Worm (Caenorhabditis elegans) whole organism, L1 larva: ENCODE data around the gene tmd-2.
A peak's percentile ranks its signal among the peaks of the same experiment; 100 is the strongest.

Experiments
- Y116A8C.19 ChIP-seq: sonication (generic microtip); optimal IDR thresholded peaks from 2 replicates; lab custom pipeline; 2016; ENCODE audit warnings: missing compliant biosample characterization, missing genetic modification characterization, borderline replicate concordance
- aha-1 ChIP-seq: fragments of 150-350 bp; optimal IDR thresholded peaks from 2 replicates; lab custom pipeline; 2014; ENCODE audit warnings: missing biosample characterization, missing genetic modification characterization
- ceh-63 ChIP-seq: fragments of 200-800 bp; sonication (Bioruptor generic); optimal IDR thresholded peaks from 2 replicates; lab custom pipeline; 2018; ENCODE audit warnings: mild to moderate bottlenecking, missing genetic modification characterization, missing compliant biosample characterization
- ceh-82 ChIP-seq, 3 experiments: fragments of 150-350 bp in 1 of 3; sonication (generic microtip) in 2 of 3; optimal IDR thresholded peaks; 2 replicates each; lab custom pipeline; 2014 to 2017; ENCODE audit warnings: missing biosample characterization in 3 of 3, missing genetic modification characterization in 3 of 3
- ceh-88 ChIP-seq: fragments of 200-800 bp; sonication (Bioruptor generic); IDR thresholded peaks from 2 replicates; pipeline ENCODE4 v1.3.6; 2022; ENCODE audit warnings: missing genetic modification characterization, missing compliant biosample characterization
- ceh-90 ChIP-seq: sonication (generic microtip); optimal IDR thresholded peaks from 2 replicates; lab custom pipeline; 2016; ENCODE audit warnings: missing genetic modification characterization, missing compliant biosample characterization
- ces-1 ChIP-seq: fragments of 150-350 bp; optimal IDR thresholded peaks from 2 replicates; lab custom pipeline; 2014; ENCODE audit warnings: missing biosample characterization, missing genetic modification reagents, missing genetic modification characterization
- dpl-1 ChIP-seq, 3 experiments: fragments of 150-350 bp in 2 of 3; sonication (generic microtip) in 1 of 3; optimal IDR thresholded peaks; 2 replicates each; lab custom pipeline; 2014 to 2017; ENCODE audit warnings: missing biosample characterization in 3 of 3, missing genetic modification characterization in 3 of 3, missing genetic modification reagents in 3 of 3
- dsc-1 ChIP-seq: sonication (generic microtip); optimal IDR thresholded peaks from 2 replicates; lab custom pipeline; 2016; ENCODE audit warnings: mild to moderate bottlenecking, missing genetic modification characterization, missing compliant biosample characterization
- efl-1 ChIP-seq, 4 experiments: fragments of 150-350 bp; optimal IDR thresholded peaks in 3 of 4; peaks in 1 of 4; 1 replicate in 1 of 4; 2 replicates in 3 of 4; lab custom pipeline; 2014; ENCODE audit warnings: missing biosample characterization in 2 of 4, missing genetic modification characterization in 2 of 4, missing genetic modification reagents in 2 of 4
- egl-13 ChIP-seq: sonication (generic microtip); optimal IDR thresholded peaks from 2 replicates; lab custom pipeline; 2016; ENCODE audit warnings: missing genotype, missing genetic modification reagents, missing genetic modification characterization, missing compliant biosample characterization
- elt-2 ChIP-seq: sonication (generic microtip); optimal IDR thresholded peaks from 2 replicates; lab custom pipeline; 2016; ENCODE audit warnings: missing genetic modification characterization, mild to moderate bottlenecking, inconsistent platforms, missing compliant biosample characterization, missing genetic modification reagents
- elt-3 ChIP-seq, 6 experiments: fragments of 150-350 bp in 1 of 6; sonication (generic microtip); optimal IDR thresholded peaks; 2 replicates each; lab custom pipeline; 2017 to 2018; ENCODE audit warnings: missing biosample characterization in 6 of 6, missing genetic modification characterization in 6 of 6, inconsistent platforms in 1 of 6
- fkh-10 ChIP-seq: sonication (generic microtip); optimal IDR thresholded peaks from 2 replicates; lab custom pipeline; 2017; ENCODE audit warnings: missing biosample characterization, missing genetic modification reagents, missing genetic modification characterization
- jun-1 ChIP-seq: fragments of 150-350 bp; optimal IDR thresholded peaks from 2 replicates; lab custom pipeline; 2014; ENCODE audit warnings: missing biosample characterization, missing genetic modification reagents, missing genetic modification characterization
- lin-14 ChIP-seq: fragments of 200-800 bp; sonication (Bioruptor generic); optimal IDR thresholded peaks from 2 replicates; lab custom pipeline; 2018; ENCODE audit warnings: mild to moderate bottlenecking, missing genetic modification characterization, moderate library complexity, missing compliant biosample characterization
- lin-35 ChIP-seq, 2 experiments: fragments of 150-350 bp; optimal IDR thresholded peaks; 2 replicates each; lab custom pipeline; 2014; ENCODE audit warnings: missing biosample characterization in 2 of 2, missing genetic modification characterization in 2 of 2, missing genetic modification reagents in 2 of 2
- mab-9 ChIP-seq: fragments of 200-800 bp; sonication (Bioruptor generic); IDR thresholded peaks from 2 replicates; pipeline ENCODE4 v1.3.6; 2022; ENCODE audit warnings: missing genetic modification reagents, missing genetic modification characterization, missing compliant biosample characterization
- mep-1 ChIP-seq: fragments of 150-350 bp; optimal IDR thresholded peaks from 2 replicates; lab custom pipeline; 2014; ENCODE audit warnings: missing biosample characterization, missing genetic modification characterization
- nhr-11 ChIP-seq: fragments of 150-350 bp; optimal IDR thresholded peaks from 2 replicates; lab custom pipeline; 2014; ENCODE audit warnings: missing biosample characterization, missing genetic modification characterization
- nhr-12 ChIP-seq: sonication (generic microtip); optimal IDR thresholded peaks from 2 replicates; lab custom pipeline; 2017; ENCODE audit warnings: missing biosample characterization, missing genetic modification characterization
- nhr-20 ChIP-seq: sonication (generic microtip); optimal IDR thresholded peaks from 2 replicates; lab custom pipeline; 2016; ENCODE audit warnings: mild to moderate bottlenecking, missing genetic modification characterization, missing compliant biosample characterization
- nhr-28 ChIP-seq: fragments of 150-350 bp; optimal IDR thresholded peaks from 2 replicates; lab custom pipeline; 2014; ENCODE audit warnings: missing biosample characterization, missing genetic modification characterization
- nhr-47 ChIP-seq: sonication (generic microtip); optimal IDR thresholded peaks from 2 replicates; lab custom pipeline; 2016; ENCODE audit warnings: mild to moderate bottlenecking, missing genetic modification characterization, moderate library complexity, missing compliant biosample characterization
- nhr-71 ChIP-seq: sonication (generic microtip); optimal IDR thresholded peaks from 2 replicates; lab custom pipeline; 2016; ENCODE audit warnings: mild to moderate bottlenecking, missing genetic modification characterization, moderate library complexity, missing compliant biosample characterization
- nhr-76 ChIP-seq: sonication (generic microtip); optimal IDR thresholded peaks from 2 replicates; lab custom pipeline; 2017; ENCODE audit warnings: missing biosample characterization, missing genetic modification characterization
- nhr-77 ChIP-seq: fragments of 150-350 bp; optimal IDR thresholded peaks from 2 replicates; lab custom pipeline; 2014; ENCODE audit warnings: missing biosample characterization, missing genetic modification characterization
- nhr-85 ChIP-seq: sonication (generic microtip); peaks from one replicate; lab custom pipeline; 2016; ENCODE audit warnings: missing genetic modification characterization, inconsistent platforms, missing compliant biosample characterization
- pqm-1 ChIP-seq: sonication (generic microtip); optimal IDR thresholded peaks from 3 replicates; lab custom pipeline; 2017; ENCODE audit warnings: missing biosample characterization, missing genetic modification characterization
- skn-1 ChIP-seq: fragments of 150-350 bp; optimal IDR thresholded peaks from 2 replicates; lab custom pipeline; 2014; ENCODE audit warnings: missing biosample characterization, missing genetic modification characterization
- snu-23 ChIP-seq: sonication (generic microtip); optimal IDR thresholded peaks from 2 replicates; lab custom pipeline; 2016; ENCODE audit warnings: missing genetic modification characterization, missing compliant biosample characterization
- sox-4 ChIP-seq: sonication (generic microtip); optimal IDR thresholded peaks from 2 replicates; lab custom pipeline; 2016; ENCODE audit warnings: missing genetic modification characterization, missing compliant biosample characterization
- sptf-1 ChIP-seq: fragments of 150-350 bp; optimal IDR thresholded peaks from 2 replicates; lab custom pipeline; 2014; ENCODE audit warnings: missing biosample characterization, missing genetic modification characterization
- tbx-2 ChIP-seq: sonication (generic microtip); optimal IDR thresholded peaks from 2 replicates; lab custom pipeline; 2016; ENCODE audit warnings: missing genetic modification characterization, missing compliant biosample characterization
- unc-130 ChIP-seq: fragments of 150-350 bp; optimal IDR thresholded peaks from 2 replicates; lab custom pipeline; 2017; ENCODE audit warnings: missing biosample characterization, missing genetic modification characterization, inconsistent platforms
- xbp-1 ChIP-seq: sonication (generic microtip); optimal IDR thresholded peaks from 2 replicates; lab custom pipeline; 2016; ENCODE audit warnings: missing genetic modification characterization, missing compliant biosample characterization
- ztf-11 ChIP-seq, 2 experiments: sonication (generic microtip); optimal IDR thresholded peaks; 2 replicates each; lab custom pipeline; 2016 to 2017; ENCODE audit warnings: missing genetic modification characterization in 2 of 2, missing biosample characterization in 1 of 2, missing compliant biosample characterization in 1 of 2

The tmd-2 gene

DNA sequence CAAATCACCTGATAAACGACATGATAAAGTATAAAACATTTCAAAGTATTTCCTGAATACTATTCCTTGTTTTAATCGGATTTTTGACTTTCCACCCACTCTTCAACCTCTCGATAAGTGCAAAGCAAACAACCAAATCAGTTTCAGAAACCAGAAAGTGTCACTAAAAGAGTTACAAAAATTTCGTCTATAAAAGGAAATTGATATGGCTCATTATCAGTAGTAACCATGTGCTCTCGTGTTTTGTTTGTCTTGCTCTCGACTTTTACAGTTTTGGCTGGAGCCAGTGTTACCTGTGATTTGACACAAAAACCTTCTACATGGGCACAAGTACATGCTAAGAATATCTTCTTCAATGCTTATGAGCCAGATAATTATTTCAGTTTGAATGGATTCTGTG is 49.3 kb downstream of the tmd-2 start, which contains the start of gene F52E1.14:
Gene F52E1.14, plus strand, starts transcription at position 207 of the 400 bp plus-strand sequence.
- TF ChIP-seq jun-1 (tag; lab: Kevin White, UChicago) (peak; percentile 24), sptf-1 (tag; lab: Kevin White, UChicago) (no peak), skn-1 (no peak), nhr-71 (tag; lab: Kevin White, UChicago) (peak; percentile 14), lin-35 (GFP tag; optimal IDR thresholded peaks at IDR 0.05; lab: Kevin White, UChicago) (peak in 1 of 2 experiments; percentile 45), elt-2 (tag; lab: Kevin White, UChicago) (peak; percentile 95)

- TF ChIP-seq dsc-1 (tag; lab: Kevin White, UChicago): no peak
- TF ChIP-seq nhr-28: no peak
- TF ChIP-seq jun-1 (tag; lab: Kevin White, UChicago): no peak
- TF ChIP-seq nhr-71 (tag; lab: Kevin White, UChicago): no peak
- TF ChIP-seq, all 84 proteins: peak for 0
Measured at ce11 chrV:8384809-8385208, 50.3 kb downstream of the tmd-2 start.

ce11 chrV:8385879-8386530 is 51.5 kb downstream of the tmd-2 start, which contains the start of gene hsp-17:
TSS of gene hsp-17 (minus strand) at chrV:8385929.
- no peak for TF ChIP-seq snu-23 (GFP tag; lab: Kevin White, UChicago)
- TF ChIP-seq sox-4 (tag; lab: Kevin White, UChicago): no peak
- peak; percentile 24 for TF ChIP-seq pqm-1 (tag; lab: Kevin White, UChicago)
- no peak for TF ChIP-seq Y116A8C.19
- no peak for TF ChIP-seq efl-1 (optimal IDR thresholded peaks at IDR 0.05; lab: Kevin White, UChicago)
- peak in 1 of 2 experiments; percentile 45 for TF ChIP-seq efl-1 (GFP tag; optimal IDR thresholded peaks at IDR 0.05 in 1 of 2; lab: Kevin White, UChicago)
- TF ChIP-seq elt-2 (tag; lab: Kevin White, UChicago): peak; percentile 66

DNA sequence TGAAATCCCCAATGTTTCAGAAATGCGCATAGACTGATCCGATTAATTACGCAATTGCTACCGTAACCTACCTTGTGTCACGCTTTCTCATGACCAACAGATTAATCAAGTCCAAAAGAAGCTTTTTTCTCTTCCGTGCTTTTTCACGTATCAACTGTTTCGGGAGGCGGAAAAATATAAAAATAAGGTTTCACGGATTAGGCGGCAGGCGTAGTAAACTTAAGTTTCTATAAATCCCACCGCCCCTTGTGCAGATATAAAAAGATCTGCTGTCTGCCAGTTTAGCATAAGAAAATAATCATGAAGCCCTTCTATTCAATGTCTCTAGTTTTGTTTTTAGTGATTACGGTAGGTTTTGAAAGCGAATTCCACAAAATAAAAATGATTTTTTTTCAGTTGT is 52.6 kb downstream of the tmd-2 start, which contains the start of gene gcy-7:
Gene gcy-7, plus strand, starts transcription at position 301 of the 400 bp plus-strand sequence.
- TF ChIP-seq xbp-1 (tag; lab: Kevin White, UChicago) (no peak), nhr-77 (tag; lab: Kevin White, UChicago) (no peak), ceh-82 (tag; optimal IDR thresholded peaks at IDR 0.05; lab: Kevin White, UChicago) (no peak), nhr-11 (tag; lab: Kevin White, UChicago) (no peak), nhr-85 (no peak), lin-14 (GFP tag; lab: Kevin White, UChicago) (no peak), fkh-10 (no peak), nhr-12 (tag; lab: Kevin White, UChicago) (no peak), skn-1 (no peak), ces-1 (no peak), aha-1 (tag; lab: Kevin White, UChicago) (no peak), ztf-11 (tag; optimal IDR thresholded peaks at IDR 0.05; lab: Kevin White, UChicago) (no peak), ceh-88 (GFP tag; lab: Robert Waterston, UW) (no peak), mep-1 (tag; lab: Kevin White, UChicago) (no peak)

DNA sequence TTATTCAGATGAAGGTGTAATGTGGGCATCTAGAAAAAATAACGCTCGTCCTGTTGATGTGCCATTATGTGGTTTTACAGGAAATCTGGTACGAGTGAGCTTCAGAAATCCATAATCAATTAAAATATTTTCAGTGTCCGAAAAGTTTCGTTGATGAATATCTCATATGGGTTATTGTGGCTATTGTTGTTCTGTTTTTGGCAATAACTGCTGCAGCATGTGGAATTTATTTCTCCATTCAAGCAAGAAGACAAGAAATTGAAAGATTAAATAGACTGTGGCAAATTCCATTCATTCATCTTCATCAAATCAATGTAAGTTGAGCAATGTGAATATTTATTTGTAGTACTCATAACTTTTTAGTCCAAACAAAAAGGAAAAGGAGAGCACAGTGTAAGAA is 54.8 kb downstream of the tmd-2 start:
- TF ChIP-seq egl-13 (tag; lab: Kevin White, UChicago): no peak
- no peak for TF ChIP-seq ceh-88 (GFP tag; lab: Robert Waterston, UW)
- no peak for TF ChIP-seq dpl-1 (GFP tag; optimal IDR thresholded peaks at IDR 0.05; lab: Kevin White, UChicago)
- TF ChIP-seq tbx-2 (tag; lab: Kevin White, UChicago): no peak
- no peak for TF ChIP-seq nhr-47 (tag; lab: Kevin White, UChicago)
- no peak for TF ChIP-seq nhr-76
- TF ChIP-seq nhr-11 (tag; lab: Kevin White, UChicago): no peak
- no peak for TF ChIP-seq elt-2 (tag; lab: Kevin White, UChicago)
- no peak for TF ChIP-seq mab-9 (GFP tag; lab: Robert Waterston, UW)
- no peak for TF ChIP-seq elt-3 (tag; optimal IDR thresholded peaks at IDR 0.05; lab: Kevin White, UChicago)
- TF ChIP-seq ces-1: no peak
- TF ChIP-seq dsc-1 (tag; lab: Kevin White, UChicago): no peak
- TF ChIP-seq xbp-1 (tag; lab: Kevin White, UChicago): no peak
- no peak for TF ChIP-seq ceh-90 (tag; lab: Kevin White, UChicago)
- no peak for TF ChIP-seq ceh-63
- no peak for TF ChIP-seq nhr-20 (tag; lab: Kevin White, UChicago)
- TF ChIP-seq ceh-82 (tag; optimal IDR thresholded peaks at IDR 0.05; lab: Kevin White, UChicago): no peak
- no peak for TF ChIP-seq unc-130 (tag; lab: Kevin White, UChicago)
- TF ChIP-seq, all 84 proteins: peak for 0
